Fruit fly (Drosophila melanogaster): ENCODE data around the gene Timp.

Timp gene

DNA sequence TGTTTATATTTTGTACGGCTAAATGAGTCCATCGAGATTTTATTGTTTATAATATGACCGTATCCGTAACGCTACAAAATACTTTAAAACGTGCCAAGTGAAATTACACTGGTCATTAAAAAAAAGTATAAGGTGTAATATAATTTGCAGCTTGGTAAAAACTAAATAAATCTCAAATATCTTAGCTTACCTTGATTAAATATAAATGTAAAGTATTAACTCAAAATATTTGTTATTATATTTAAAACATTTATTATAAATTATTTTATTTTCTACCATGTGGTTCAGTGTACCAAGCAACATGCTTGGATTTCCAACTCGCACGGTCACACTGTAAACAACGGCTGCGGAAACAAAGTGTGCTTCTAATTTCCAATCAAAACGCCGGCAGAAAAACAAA is 49.0 kb upstream of the Timp start, which contains the start of the genes Sirt6 and pont (continued):
- TF ChIP-seq sob (GFP tag; IDR thresholded peaks at IDR 0.05) (no peak), CG15011 (GFP tag; optimal IDR thresholded peaks at IDR 0.05) (peak; percentile 76), ERR (GFP tag; optimal IDR thresholded peaks at IDR 0.05) (peak; percentile 5), bigmax (GFP tag; optimal IDR thresholded peaks at IDR 0.05) (no peak), CG4328 (GFP tag; optimal IDR thresholded peaks at IDR 0.05) (peak; percentile 33), toy (GFP tag; IDR thresholded peaks at IDR 0.05) (no peak), CG2120 (GFP tag; optimal IDR thresholded peaks at IDR 0.05) (peak; percentile 86), Sox102F (GFP tag; optimal IDR thresholded peaks at IDR 0.05) (peak; percentile 97), CG10654 (GFP tag; optimal IDR thresholded peaks at IDR 0.05) (peak; percentile 90), Neu2 (GFP tag; optimal IDR thresholded peaks at IDR 0.05; ENCODE audit: borderline replicate concordance) (no peak), z (GFP tag; IDR thresholded peaks at IDR 0.05) (no peak), Dll (GFP tag; IDR thresholded peaks at IDR 0.05; ENCODE audit: partially characterized antibody) (no peak), Meics (GFP tag; optimal IDR thresholded peaks at IDR 0.05) (peak; percentile 94), Sry-β (GFP tag; optimal IDR thresholded peaks at IDR 0.05) (peak; percentile 54), CG11456 (GFP tag; IDR thresholded peaks at IDR 0.05) (no peak), sens-2 (GFP tag; IDR thresholded peaks at IDR 0.05) (no peak), Ets65A (GFP tag) (peak; percentile 92), CG12769 (tag; optimal IDR thresholded peaks at IDR 0.05) (peak; percentile 70), NC2α (GFP tag; optimal IDR thresholded peaks at IDR 0.05) (no peak), sna (GFP tag; IDR thresholded peaks at IDR 0.05; ENCODE audit: partially characterized antibody) (no peak), sc (optimal IDR thresholded peaks at IDR 0.05) (no peak), sc (GFP tag; optimal IDR thresholded peaks at IDR 0.05) (peak; percentile 88), CG31441 (GFP tag; IDR thresholded peaks at IDR 0.05) (no peak), vfl (GFP tag; optimal IDR thresholded peaks at IDR 0.05) (peak; percentile 28), CG9437 (GFP tag; optimal IDR thresholded peaks at IDR 0.05) (peak; percentile 91), Adf1 (GFP tag; IDR thresholded peaks at IDR 0.05) (no peak), Six4 (GFP tag; optimal IDR thresholded peaks at IDR 0.05) (peak; percentile 92), CG5180 (GFP tag; optimal IDR thresholded peaks at IDR 0.05) (peak; percentile 66), az2 (GFP tag; optimal IDR thresholded peaks at IDR 0.05) (peak; percentile 93), CG3281 (GFP tag; optimal IDR thresholded peaks at IDR 0.05) (peak; percentile 89), dimm (GFP tag; IDR thresholded peaks at IDR 0.05) (no peak), CG9797 (GFP tag; optimal IDR thresholded peaks at IDR 0.05) (peak; percentile 78), CrebB (tag; optimal IDR thresholded peaks at IDR 0.05) (peak; percentile 87), CG1603 (tag; optimal IDR thresholded peaks at IDR 0.05) (peak; percentile 41), disco-r (GFP tag; optimal IDR thresholded peaks at IDR 0.05) (no peak), HLH54F (GFP tag; optimal IDR thresholded peaks at IDR 0.05) (peak; percentile 55), kah (GFP tag; optimal IDR thresholded peaks at IDR 0.05) (peak; percentile 76), CG1024 (GFP tag; IDR thresholded peaks at IDR 0.05) (no peak), jing (GFP tag; optimal IDR thresholded peaks at IDR 0.05) (peak; percentile 66), Gug (GFP tag; IDR thresholded peaks at IDR 0.05) (peak; percentile 82), tx (GFP tag; optimal IDR thresholded peaks at IDR 0.05) (peak; percentile 22), CG14014 (GFP tag; IDR thresholded peaks at IDR 0.05) (no peak), CG14965 (GFP tag; optimal IDR thresholded peaks at IDR 0.05; ENCODE audit: borderline replicate concordance) (no peak), pnt (GFP tag; optimal IDR thresholded peaks at IDR 0.05) (peak; percentile 48), Doc3 (GFP tag; IDR thresholded peaks at IDR 0.05; ENCODE audit: partially characterized antibody) (no peak), dati (GFP tag; IDR thresholded peaks at IDR 0.05) (no peak), phol (tag; optimal IDR thresholded peaks at IDR 0.05) (peak; percentile 97), fd96Cb (tag; optimal IDR thresholded peaks at IDR 0.05) (peak; percentile 97), CG4730 (GFP tag; IDR thresholded peaks at IDR 0.05) (no peak), ttk (GFP tag; IDR thresholded peaks at IDR 0.05) (no peak), sens (GFP tag) (peak; percentile 92), ham (GFP tag; IDR thresholded peaks at IDR 0.05) (no peak), kay (GFP tag; optimal IDR thresholded peaks at IDR 0.05) (peak; percentile 87)
